Worm (Caenorhabditis elegans) whole organism, L1 larva: ENCODE results near the gene tag-281.

ENCODE experiments used
- aha-1 ChIP-seq: fragments of 150-350 bp; optimal IDR thresholded peaks from 2 replicates; lab custom pipeline; 2014; ENCODE audit warnings: missing biosample characterization, missing genetic modification characterization
- ceh-63 ChIP-seq: fragments of 200-800 bp; sonication (Bioruptor generic); optimal IDR thresholded peaks from 2 replicates; lab custom pipeline; 2018; ENCODE audit warnings: mild to moderate bottlenecking, missing genetic modification characterization, missing compliant biosample characterization
- ceh-8 ChIP-seq: fragments of 200-800 bp; sonication (Bioruptor generic); optimal IDR thresholded peaks from 2 replicates; lab custom pipeline; 2018; ENCODE audit warnings: mild to moderate bottlenecking, missing genetic modification characterization, moderate library complexity, missing compliant biosample characterization
- ceh-82 ChIP-seq, 3 experiments: fragments of 150-350 bp in 1 of 3; sonication (generic microtip) in 2 of 3; optimal IDR thresholded peaks; 2 replicates each; lab custom pipeline; 2014 to 2017; ENCODE audit warnings: missing biosample characterization in 3 of 3, missing genetic modification characterization in 3 of 3
- ceh-88 ChIP-seq: fragments of 200-800 bp; sonication (Bioruptor generic); IDR thresholded peaks from 2 replicates; pipeline ENCODE4 v1.3.6; 2022; ENCODE audit warnings: missing genetic modification characterization, missing compliant biosample characterization
- ceh-90 ChIP-seq: sonication (generic microtip); optimal IDR thresholded peaks from 2 replicates; lab custom pipeline; 2016; ENCODE audit warnings: missing genetic modification characterization, missing compliant biosample characterization
- ces-1 ChIP-seq: fragments of 150-350 bp; optimal IDR thresholded peaks from 2 replicates; lab custom pipeline; 2014; ENCODE audit warnings: missing biosample characterization, missing genetic modification reagents, missing genetic modification characterization
- dpl-1 ChIP-seq, 3 experiments: fragments of 150-350 bp in 2 of 3; sonication (generic microtip) in 1 of 3; optimal IDR thresholded peaks; 2 replicates each; lab custom pipeline; 2014 to 2017; ENCODE audit warnings: missing biosample characterization in 3 of 3, missing genetic modification characterization in 3 of 3, missing genetic modification reagents in 3 of 3
- efl-1 ChIP-seq, 4 experiments: fragments of 150-350 bp; optimal IDR thresholded peaks in 3 of 4; peaks in 1 of 4; 1 replicate in 1 of 4; 2 replicates in 3 of 4; lab custom pipeline; 2014; ENCODE audit warnings: missing biosample characterization in 2 of 4, missing genetic modification characterization in 2 of 4, missing genetic modification reagents in 2 of 4
- egl-27 ChIP-seq, 2 experiments: fragments of 150-350 bp in 1 of 2; sonication (generic microtip); optimal IDR thresholded peaks; 3 replicates each; lab custom pipeline; 2017 to 2018; ENCODE audit warnings: missing biosample characterization in 2 of 2, missing genetic modification characterization in 2 of 2, missing genetic modification reagents in 2 of 2
- elt-2 ChIP-seq: sonication (generic microtip); optimal IDR thresholded peaks from 2 replicates; lab custom pipeline; 2016; ENCODE audit warnings: missing genetic modification characterization, mild to moderate bottlenecking, inconsistent platforms, missing compliant biosample characterization, missing genetic modification reagents
- elt-3 ChIP-seq, 6 experiments: fragments of 150-350 bp in 1 of 6; sonication (generic microtip); optimal IDR thresholded peaks; 2 replicates each; lab custom pipeline; 2017 to 2018; ENCODE audit warnings: missing biosample characterization in 6 of 6, missing genetic modification characterization in 6 of 6, inconsistent platforms in 1 of 6
- ets-5 ChIP-seq: fragments of 200-800 bp; sonication (Bioruptor generic); IDR thresholded peaks from 2 replicates; pipeline ENCODE4 v1.3.6; 2022; ENCODE audit warnings: missing genetic modification characterization, missing compliant biosample characterization
- fkh-10 ChIP-seq: sonication (generic microtip); optimal IDR thresholded peaks from 2 replicates; lab custom pipeline; 2017; ENCODE audit warnings: missing biosample characterization, missing genetic modification reagents, missing genetic modification characterization
- fkh-8 ChIP-seq: sonication (generic microtip); optimal IDR thresholded peaks from 2 replicates; lab custom pipeline; 2016; ENCODE audit warnings: mild to moderate bottlenecking, missing genetic modification characterization, missing compliant biosample characterization
- fos-1 ChIP-seq: fragments of 150-350 bp; optimal IDR thresholded peaks from 2 replicates; lab custom pipeline; 2014; ENCODE audit warnings: missing biosample characterization, missing genetic modification characterization
- hpl-2 ChIP-seq: fragments of 150-350 bp; optimal IDR thresholded peaks from 2 replicates; lab custom pipeline; 2014; ENCODE audit warnings: missing biosample characterization, missing genetic modification reagents, missing genetic modification characterization
- lin-14 ChIP-seq: fragments of 200-800 bp; sonication (Bioruptor generic); optimal IDR thresholded peaks from 2 replicates; lab custom pipeline; 2018; ENCODE audit warnings: mild to moderate bottlenecking, missing genetic modification characterization, moderate library complexity, missing compliant biosample characterization
- lin-39 ChIP-seq: fragments of 150-350 bp; optimal IDR thresholded peaks from 2 replicates; lab custom pipeline; 2014; ENCODE audit warnings: missing biosample characterization, missing genetic modification reagents, missing genetic modification characterization
- mab-9 ChIP-seq: fragments of 200-800 bp; sonication (Bioruptor generic); IDR thresholded peaks from 2 replicates; pipeline ENCODE4 v1.3.6; 2022; ENCODE audit warnings: missing genetic modification reagents, missing genetic modification characterization, missing compliant biosample characterization
- mdl-1 ChIP-seq, 2 experiments: fragments of 150-350 bp; optimal IDR thresholded peaks; 2 replicates each; lab custom pipeline; 2014 to 2017; ENCODE audit warnings: missing biosample characterization in 2 of 2, missing genetic modification characterization in 2 of 2, inconsistent platforms in 1 of 2
- nhr-19 ChIP-seq: fragments of 200-800 bp; sonication (Bioruptor generic); conservative IDR thresholded peaks from 2 replicates; pipeline ENCODE4 v1.3.6; 2022; ENCODE audit warnings: missing genetic modification characterization, missing compliant biosample characterization
- nhr-28 ChIP-seq: fragments of 150-350 bp; optimal IDR thresholded peaks from 2 replicates; lab custom pipeline; 2014; ENCODE audit warnings: missing biosample characterization, missing genetic modification characterization
- nhr-76 ChIP-seq: sonication (generic microtip); optimal IDR thresholded peaks from 2 replicates; lab custom pipeline; 2017; ENCODE audit warnings: missing biosample characterization, missing genetic modification characterization
- nhr-84 ChIP-seq: sonication (generic microtip); optimal IDR thresholded peaks from 2 replicates; lab custom pipeline; 2017; ENCODE audit warnings: missing biosample characterization, missing genetic modification characterization
- pag-3 ChIP-seq: sonication (generic microtip); optimal IDR thresholded peaks from 2 replicates; lab custom pipeline; 2017; ENCODE audit warnings: missing genetic modification characterization, mild to moderate bottlenecking, missing compliant biosample characterization, antibody characterized with exemption, borderline replicate concordance; ENCODE audit not compliant: insufficient read depth
- rnt-1 ChIP-seq: sonication (generic microtip); optimal IDR thresholded peaks from 2 replicates; lab custom pipeline; 2016; ENCODE audit warnings: mild to moderate bottlenecking, missing genetic modification characterization, moderate library complexity, missing compliant biosample characterization
- snpc-4 ChIP-seq: fragments of 150-350 bp; optimal IDR thresholded peaks from 2 replicates; lab custom pipeline; 2014; ENCODE audit warnings: missing biosample characterization, missing genetic modification characterization
- unc-30 ChIP-seq: sonication (generic microtip); optimal IDR thresholded peaks from 2 replicates; lab custom pipeline; 2017; ENCODE audit warnings: missing biosample characterization, missing genetic modification characterization
- unc-98 ChIP-seq: fragments of 200-800 bp; sonication (Bioruptor generic); IDR thresholded peaks from 2 replicates; pipeline ENCODE4 v1.3.6; 2022; ENCODE audit warnings: missing genetic modification characterization, missing compliant biosample characterization
- ztf-11 ChIP-seq, 2 experiments: sonication (generic microtip); optimal IDR thresholded peaks; 2 replicates each; lab custom pipeline; 2016 to 2017; ENCODE audit warnings: missing genetic modification characterization in 2 of 2, missing biosample characterization in 1 of 2, missing compliant biosample characterization in 1 of 2
- ztf-4 ChIP-seq: fragments of 150-350 bp; optimal IDR thresholded peaks from 2 replicates; lab custom pipeline; 2014; ENCODE audit warnings: missing biosample characterization, missing genetic modification characterization

tag-281 gene

DNA sequence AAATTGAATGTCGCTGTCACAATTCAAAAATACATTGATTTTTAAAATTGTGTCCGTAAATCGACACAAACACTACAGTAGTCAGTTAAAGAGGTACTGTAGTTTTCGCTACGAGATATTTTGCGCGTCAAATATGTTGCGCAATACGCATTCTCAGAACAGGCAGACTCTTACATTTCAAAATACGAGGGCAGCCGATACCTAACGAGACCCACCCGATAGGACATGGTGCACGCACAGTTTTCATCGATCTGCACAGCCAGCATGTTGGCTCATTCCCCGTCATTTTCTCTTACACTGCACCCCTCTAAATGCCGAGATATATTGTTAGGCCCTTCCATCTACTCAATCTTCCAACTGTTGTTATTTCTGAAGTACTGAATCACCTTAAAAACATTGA lies 2.7 kb downstream of the tag-281 start, which contains the start of gene F15A4.2:
F15A4.2 (plus strand) TSS at position 301 of the 400 bp plus-strand sequence.
- TF ChIP-seq fkh-8 (tag; lab: Kevin White, UChicago) (no peak), lin-39 (tag; lab: Kevin White, UChicago) (no peak), pag-3 (no peak), ces-1 (GFP tag; lab: Kevin White, UChicago) (no peak), fkh-10 (GFP tag; lab: Kevin White, UChicago) (no peak), elt-3 (tag; optimal IDR thresholded peaks at IDR 0.05; lab: Kevin White, UChicago) (no peak), nhr-19 (GFP tag; lab: Robert Waterston, UW) (no peak), rnt-1 (no peak), egl-27 (tag; optimal IDR thresholded peaks at IDR 0.05; lab: Kevin White, UChicago) (no peak), ztf-4 (tag; lab: Kevin White, UChicago) (no peak), nhr-84 (no peak), unc-30 (tag; lab: Kevin White, UChicago) (no peak), lin-14 (GFP tag; lab: Kevin White, UChicago) (no peak), nhr-28 (tag; lab: Kevin White, UChicago) (no peak), ceh-63 (GFP tag; lab: Kevin White, UChicago) (no peak)
- TF ChIP-seq, all 84 proteins: peak for 0

DNA sequence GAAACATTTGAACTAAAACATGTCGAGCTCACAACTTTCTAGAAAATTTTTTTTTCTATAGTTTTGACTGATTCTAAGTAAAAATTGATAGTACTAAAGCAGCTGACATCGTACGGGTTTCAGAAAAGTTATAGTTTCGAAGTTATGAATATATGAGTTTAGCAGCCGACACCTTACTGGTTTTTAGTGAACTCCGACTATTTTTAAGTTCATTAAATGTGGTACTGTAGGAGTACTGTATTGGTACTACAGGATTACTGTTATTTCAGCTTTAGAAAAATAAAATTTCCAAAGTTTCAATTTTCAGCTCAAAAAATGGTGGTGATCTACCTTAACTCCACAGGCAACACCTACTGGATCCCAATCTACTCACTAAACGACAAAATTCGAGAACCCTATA lies 6.0 kb downstream of the tag-281 start, which contains the start of gene sre-37:
sre-37 (plus strand) TSS at position 301 of the 400 bp plus-strand sequence.
- TF ChIP-seq mab-9 (GFP tag; lab: Robert Waterston, UW) (no peak), dpl-1 (GFP tag; optimal IDR thresholded peaks at IDR 0.05; lab: Kevin White, UChicago) (no peak), hpl-2 (GFP tag; lab: Kevin White, UChicago) (no peak), unc-98 (no peak)

DNA sequence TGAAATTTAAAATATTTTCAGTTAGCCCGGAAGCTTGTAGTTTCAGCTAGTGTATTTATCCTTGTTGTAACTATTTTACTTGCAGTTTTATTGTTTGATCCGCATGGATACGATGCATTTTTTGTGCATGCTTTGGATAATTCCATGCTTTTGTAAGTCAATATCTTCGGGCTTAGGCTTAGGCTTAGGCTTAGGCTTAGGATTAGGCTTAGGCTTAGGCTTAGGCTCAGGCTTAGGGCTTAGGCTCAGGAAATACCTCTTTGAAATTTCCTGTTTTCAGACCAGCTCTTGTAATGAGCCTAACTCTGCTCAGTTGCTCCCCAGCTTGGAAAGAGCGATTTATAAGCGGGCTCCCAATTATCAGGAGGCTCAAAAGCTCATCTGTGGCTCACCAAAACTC lies 7.5 kb downstream of the tag-281 start, which contains the start of gene srg-16:
srg-16 (plus strand) TSS at position 87 of the 400 bp plus-strand sequence.
- no peak for TF ChIP-seq efl-1 (optimal IDR thresholded peaks at IDR 0.05; lab: Kevin White, UChicago)
- no peak for TF ChIP-seq efl-1 (GFP tag; optimal IDR thresholded peaks at IDR 0.05 in 1 of 2; lab: Kevin White, UChicago)
- no peak for TF ChIP-seq ceh-90
- TF ChIP-seq elt-2 (tag; lab: Kevin White, UChicago), result no peak
- no peak for TF ChIP-seq rnt-1
- TF ChIP-seq ceh-82 (tag; optimal IDR thresholded peaks at IDR 0.05; lab: Kevin White, UChicago), result no peak
- no peak for TF ChIP-seq ztf-11 (tag; optimal IDR thresholded peaks at IDR 0.05; lab: Kevin White, UChicago)

DNA sequence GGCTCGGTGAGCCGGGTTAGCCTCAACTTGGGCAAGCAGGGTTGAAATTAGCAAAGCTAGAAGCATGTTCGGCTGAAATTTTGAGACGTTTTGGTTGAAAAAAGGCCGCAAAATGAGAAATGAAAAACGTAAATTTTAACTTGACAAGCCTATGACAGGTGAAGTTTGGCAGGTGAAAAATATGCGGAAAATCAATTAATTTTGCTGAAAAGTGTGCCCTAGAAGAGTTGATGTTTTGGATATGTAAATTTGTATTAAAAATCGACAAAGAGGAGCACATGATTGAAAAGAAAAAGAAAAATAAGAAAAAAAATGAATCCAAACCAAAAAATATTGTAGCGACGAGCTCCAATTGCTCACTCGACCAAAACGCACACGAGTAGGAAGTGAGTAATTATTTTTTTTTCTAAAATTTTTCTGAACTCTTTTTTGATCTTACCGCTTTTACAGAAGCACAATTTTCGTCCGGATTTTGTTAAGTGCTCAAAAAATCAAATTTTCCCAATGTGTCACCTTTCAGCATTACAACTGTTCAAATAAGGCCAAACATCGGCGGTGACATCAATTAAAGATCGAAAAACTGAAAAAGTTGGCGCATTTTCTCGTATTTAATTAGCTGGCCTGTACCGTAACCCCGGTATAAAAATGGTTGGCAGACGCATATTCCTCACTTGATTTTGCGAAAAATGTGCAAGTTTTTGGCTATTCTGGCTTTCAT lies 11.7 kb downstream of the tag-281 start, which contains the start of the genes F15A4.5 and phat-8:
F15A4.5 (minus strand) TSS at position 101 of the 718 bp plus-strand sequence.
phat-8 (plus strand) TSS at position 668 of the 718 bp plus-strand sequence.
- TF ChIP-seq efl-1 (optimal IDR thresholded peaks at IDR 0.05; lab: Kevin White, UChicago) (no peak), efl-1 (GFP tag; optimal IDR thresholded peaks at IDR 0.05 in 1 of 2; lab: Kevin White, UChicago) (peak in 1 of 2 experiments; percentile 58), ces-1 (GFP tag; lab: Kevin White, UChicago) (no peak), ceh-88 (GFP tag; lab: Robert Waterston, UW) (no peak), dpl-1 (GFP tag; optimal IDR thresholded peaks at IDR 0.05; lab: Kevin White, UChicago) (no peak)

DNA sequence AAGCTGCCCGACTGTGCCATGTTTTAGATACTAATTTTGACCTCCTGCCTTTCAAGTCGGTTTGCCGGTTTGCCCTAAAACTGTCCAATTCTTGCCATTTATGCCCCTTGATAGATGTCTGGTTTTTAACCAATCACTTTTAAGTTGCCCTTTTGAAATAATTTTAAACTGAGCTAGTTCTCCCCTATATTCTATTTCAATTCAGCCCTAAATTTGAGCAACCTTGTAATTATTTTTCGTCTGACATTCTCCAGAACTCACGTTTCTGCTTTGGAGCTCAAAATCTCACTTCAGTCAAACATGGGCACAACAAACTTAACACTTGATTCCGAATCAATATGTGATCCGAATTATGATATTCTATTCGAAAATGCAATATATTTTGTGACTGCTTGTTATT lies 13.8 kb downstream of the tag-281 start, which contains the start of gene srg-17:
srg-17 (plus strand) TSS at position 301 of the 400 bp plus-strand sequence.
- TF ChIP-seq aha-1 (tag; lab: Kevin White, UChicago) (no peak), mdl-1 (tag; optimal IDR thresholded peaks at IDR 0.05; lab: Kevin White, UChicago) (no peak), fos-1 (tag; lab: Kevin White, UChicago) (no peak), snpc-4 (no peak), ets-5 (GFP tag; lab: Robert Waterston, UW) (no peak), nhr-76 (no peak), efl-1 (optimal IDR thresholded peaks at IDR 0.05; lab: Kevin White, UChicago) (no peak), efl-1 (GFP tag; optimal IDR thresholded peaks at IDR 0.05 in 1 of 2; lab: Kevin White, UChicago) (peak in 1 of 2 experiments; percentile 48), ceh-8 (no peak)
